Fruit fly (Drosophila melanogaster) whole organism, prepupa: ENCODE measurements around the gene CG1635.

ENCODE experiments used
- Blimp-1 ChIP-seq: fragments of 200-800 bp; sonication (Bioruptor generic); optimal IDR thresholded peaks from 3 replicates; lab custom pipeline; 2017; ENCODE audit warnings: missing biosample characterization, missing genetic modification characterization, mild to moderate bottlenecking, moderate library complexity, missing genetic modification reagents
- CG10631 ChIP-seq: fragments of 200-800 bp; sonication (Bioruptor generic); optimal IDR thresholded peaks from 2 replicates; lab custom pipeline; 2016; ENCODE audit warnings: missing biosample characterization, missing genetic modification characterization
- CG10669 ChIP-seq: fragments of 200-800 bp; sonication (Bioruptor generic); optimal IDR thresholded peaks from 3 replicates; lab custom pipeline; 2018; ENCODE audit warnings: missing biosample characterization, mild to moderate bottlenecking, missing genetic modification characterization, moderate library complexity
- CG11294 ChIP-seq: fragments of 200-800 bp; sonication (Bioruptor generic); IDR thresholded peaks from 2 replicates; pipeline ENCODE4 v1.3.6; 2022; ENCODE audit warnings: missing biosample characterization, missing genetic modification characterization
- CG11762 ChIP-seq: fragments of 200-800 bp; sonication (Bioruptor generic); optimal IDR thresholded peaks from 3 replicates; lab custom pipeline; 2016; ENCODE audit warnings: missing biosample characterization, missing genetic modification characterization; ENCODE audit not compliant: insufficient read depth
- CG11902 ChIP-seq: fragments of 200-800 bp; sonication (Bioruptor generic); optimal IDR thresholded peaks from 3 replicates; lab custom pipeline; 2016; ENCODE audit warnings: missing biosample characterization, missing genetic modification characterization
- CG15336 ChIP-seq: fragments of 200-800 bp; sonication (Bioruptor generic); IDR thresholded peaks from 2 replicates; pipeline ENCODE4 v1.3.6; 2022; ENCODE audit warnings: missing biosample characterization, missing genetic modification characterization
- CG1621 ChIP-seq: fragments of 200-800 bp; sonication (Bioruptor generic); optimal IDR thresholded peaks from 3 replicates; lab custom pipeline; 2018; ENCODE audit warnings: missing biosample characterization, mild to moderate bottlenecking, missing genetic modification characterization
- CG16779 ChIP-seq: fragments of 200-800 bp; sonication (Bioruptor generic); optimal IDR thresholded peaks from 3 replicates; lab custom pipeline; 2017; ENCODE audit warnings: missing biosample characterization, mild to moderate bottlenecking, missing genetic modification characterization
- CG3032 ChIP-seq: fragments of 200-800 bp; optimal IDR thresholded peaks from 2 replicates; lab custom pipeline; 2019; ENCODE audit warnings: missing biosample characterization, mild to moderate bottlenecking, missing genetic modification characterization, moderate library complexity
- CG32006 ChIP-seq: fragments of 200-800 bp; sonication (Bioruptor generic); optimal IDR thresholded peaks from 3 replicates; lab custom pipeline; 2017; ENCODE audit warnings: missing biosample characterization, mild to moderate bottlenecking, missing genetic modification characterization
- CG34406 ChIP-seq: fragments of 200-800 bp; sonication (Bioruptor generic); optimal IDR thresholded peaks from 3 replicates; lab custom pipeline; 2016; ENCODE audit warnings: missing biosample characterization, missing genetic modification characterization
- CG3919 ChIP-seq: fragments of 200-800 bp; sonication (Bioruptor generic); optimal IDR thresholded peaks from 3 replicates; lab custom pipeline; 2016; ENCODE audit warnings: missing biosample characterization, missing genetic modification characterization
- CG4318 ChIP-seq: fragments of 200-800 bp; sonication (Bioruptor generic); optimal IDR thresholded peaks from 3 replicates; lab custom pipeline; 2017; ENCODE audit warnings: missing biosample characterization, mild to moderate bottlenecking, missing genetic modification characterization
- CG6163 ChIP-seq: fragments of 200-800 bp; sonication (Bioruptor generic); IDR thresholded peaks from 3 replicates; pipeline ENCODE4 v1.3.6; 2022; ENCODE audit warnings: missing biosample characterization, missing genetic modification characterization
- CG6276 ChIP-seq: fragments of 200-800 bp; sonication (Bioruptor generic); optimal IDR thresholded peaks from 2 replicates; lab custom pipeline; 2017; ENCODE audit warnings: missing biosample characterization, mild to moderate bottlenecking, missing genetic modification characterization
- CG6792 ChIP-seq: fragments of 200-800 bp; sonication (Bioruptor generic); optimal IDR thresholded peaks from 3 replicates; lab custom pipeline; 2016; ENCODE audit warnings: missing biosample characterization, missing genetic modification characterization
- CG6808 ChIP-seq: fragments of 200-800 bp; sonication (Bioruptor generic); optimal IDR thresholded peaks from 3 replicates; lab custom pipeline; 2017; ENCODE audit warnings: missing biosample characterization, missing genetic modification characterization, mild to moderate bottlenecking, moderate library complexity, missing genetic modification reagents
- CG6854 ChIP-seq: fragments of 200-800 bp; sonication (Bioruptor generic); optimal IDR thresholded peaks from 2 replicates; lab custom pipeline; 2017; ENCODE audit warnings: missing biosample characterization, mild to moderate bottlenecking, missing genetic modification characterization
- CG7368 ChIP-seq: fragments of 200-800 bp; sonication (Bioruptor generic); optimal IDR thresholded peaks from 3 replicates; lab custom pipeline; 2016; ENCODE audit warnings: missing biosample characterization, missing genetic modification characterization
- CG8119 ChIP-seq: fragments of 200-800 bp; sonication (Bioruptor generic); IDR thresholded peaks from 3 replicates; pipeline ENCODE4 v1.3.6; 2022; ENCODE audit warnings: missing biosample characterization, missing genetic modification characterization
- CG8319 ChIP-seq: fragments of 200-800 bp; sonication (Bioruptor generic); optimal IDR thresholded peaks from 3 replicates; lab custom pipeline; 2016; ENCODE audit warnings: missing biosample characterization, missing genetic modification characterization
- CG9139 ChIP-seq: fragments of 200-800 bp; sonication (Bioruptor generic); optimal IDR thresholded peaks from 3 replicates; lab custom pipeline; 2017; ENCODE audit warnings: missing biosample characterization, mild to moderate bottlenecking, missing genetic modification characterization
- Eip75B ChIP-seq: fragments of 200-800 bp; sonication (Bioruptor generic); optimal IDR thresholded peaks from 3 replicates; lab custom pipeline; 2016; ENCODE audit warnings: missing biosample characterization, missing genetic modification characterization
- Eip78C ChIP-seq: fragments of 200-800 bp; sonication (Bioruptor generic); peaks from one replicate; lab custom pipeline; 2016; ENCODE audit warnings: missing biosample characterization, missing genetic modification characterization
- Eip93F ChIP-seq: fragments of 200-800 bp; sonication (Bioruptor generic); optimal IDR thresholded peaks from 2 replicates; lab custom pipeline; 2016; ENCODE audit warnings: missing biosample characterization, mild to moderate bottlenecking, missing genetic modification characterization
- Ets21C ChIP-seq: fragments of 200-800 bp; sonication (Bioruptor generic); optimal IDR thresholded peaks from 3 replicates; lab custom pipeline; 2016; ENCODE audit warnings: missing biosample characterization, missing genetic modification characterization
- Ets96B ChIP-seq: fragments of 200-800 bp; optimal IDR thresholded peaks from 2 replicates; lab custom pipeline; 2019; ENCODE audit warnings: missing biosample characterization, mild to moderate bottlenecking, missing genetic modification characterization, moderate library complexity
- Gug ChIP-seq: fragments of 200-800 bp; sonication (Bioruptor generic); IDR thresholded peaks from 2 replicates; pipeline ENCODE4 v1.3.6; 2022; ENCODE audit warnings: missing biosample characterization, missing genetic modification characterization
- Hr38 ChIP-seq: sonication (Bioruptor generic); optimal IDR thresholded peaks from 2 replicates; lab custom pipeline; 2016; ENCODE audit warnings: missing biosample characterization, missing genetic modification characterization
- Hr39 ChIP-seq: fragments of 200-800 bp; sonication (Bioruptor generic); optimal IDR thresholded peaks from 2 replicates; lab custom pipeline; 2016; ENCODE audit warnings: missing biosample characterization, missing genetic modification characterization
- Hr4 ChIP-seq: fragments of 200-800 bp; sonication (Bioruptor generic); optimal IDR thresholded peaks from 3 replicates; lab custom pipeline; 2016; ENCODE audit warnings: missing biosample characterization, missing genetic modification characterization
- Lpt ChIP-seq: fragments of 200-800 bp; sonication (Bioruptor generic); optimal IDR thresholded peaks from 3 replicates; lab custom pipeline; 2016; ENCODE audit warnings: missing biosample characterization, missing genetic modification characterization
- OdsH ChIP-seq: fragments of 200-800 bp; sonication (Bioruptor generic); optimal IDR thresholded peaks from 3 replicates; lab custom pipeline; 2016; ENCODE audit warnings: missing biosample characterization, missing genetic modification characterization
- Sox102F ChIP-seq: fragments of 200-800 bp; sonication (Bioruptor generic); optimal IDR thresholded peaks from 2 replicates; lab custom pipeline; 2016; ENCODE audit warnings: missing biosample characterization, mild to moderate bottlenecking, missing genetic modification characterization
- Sox15 ChIP-seq: fragments of 200-800 bp; sonication (Bioruptor generic); optimal IDR thresholded peaks from 3 replicates; lab custom pipeline; 2016; ENCODE audit warnings: missing biosample characterization, missing genetic modification characterization
- achi ChIP-seq: fragments of 200-800 bp; sonication (Bioruptor generic); optimal IDR thresholded peaks from 3 replicates; lab custom pipeline; 2016; ENCODE audit warnings: missing biosample characterization, missing genetic modification characterization
- acj6 ChIP-seq: fragments of 200-800 bp; sonication (Bioruptor generic); optimal IDR thresholded peaks from 3 replicates; lab custom pipeline; 2016; ENCODE audit warnings: missing biosample characterization, missing genetic modification characterization
- cyc ChIP-seq: fragments of 200-800 bp; sonication (Bioruptor generic); optimal IDR thresholded peaks from 3 replicates; lab custom pipeline; 2016; ENCODE audit warnings: missing biosample characterization, missing genetic modification characterization
- dac ChIP-seq: fragments of 200-800 bp; sonication (Bioruptor generic); optimal IDR thresholded peaks from 2 replicates; lab custom pipeline; 2017; ENCODE audit warnings: missing biosample characterization, mild to moderate bottlenecking, missing genetic modification characterization
- eg ChIP-seq: fragments of 200-800 bp; sonication (Bioruptor generic); IDR thresholded peaks from 3 replicates; pipeline ENCODE4 v1.3.6; 2022; ENCODE audit warnings: missing biosample characterization, missing genetic modification characterization
- esn ChIP-seq: fragments of 200-800 bp; sonication (Bioruptor generic); optimal IDR thresholded peaks from 2 replicates; lab custom pipeline; 2016; ENCODE audit warnings: missing biosample characterization, mild to moderate bottlenecking, missing genetic modification characterization, moderate library complexity
- fd59A ChIP-seq: fragments of 200-800 bp; sonication (Bioruptor generic); optimal IDR thresholded peaks from 2 replicates; lab custom pipeline; 2017; ENCODE audit warnings: missing biosample characterization, mild to moderate bottlenecking, missing genetic modification characterization, missing genetic modification reagents
- fd85E ChIP-seq: fragments of 200-800 bp; sonication (Bioruptor generic); optimal IDR thresholded peaks from 3 replicates; lab custom pipeline; 2016; ENCODE audit warnings: missing biosample characterization, missing genetic modification characterization
- fkh ChIP-seq: fragments of 200-800 bp; sonication (Bioruptor generic); optimal IDR thresholded peaks from 3 replicates; lab custom pipeline; 2017; ENCODE audit warnings: missing biosample characterization, mild to moderate bottlenecking, missing genetic modification characterization, moderate library complexity
- lz ChIP-seq: fragments of 200-800 bp; sonication (Bioruptor generic); optimal IDR thresholded peaks from 3 replicates; lab custom pipeline; 2016; ENCODE audit warnings: missing biosample characterization, missing genetic modification characterization
- pdm3 ChIP-seq: fragments of 200-800 bp; sonication (Bioruptor generic); optimal IDR thresholded peaks from 3 replicates; lab custom pipeline; 2016; ENCODE audit warnings: missing biosample characterization, missing genetic modification characterization
- salr ChIP-seq, 2 experiments: fragments of 200-800 bp; sonication (Bioruptor generic); optimal IDR thresholded peaks; 3 replicates each; lab custom pipeline; 2016 to 2018; ENCODE audit warnings: missing biosample characterization in 2 of 2, missing genetic modification characterization in 2 of 2, mild to moderate bottlenecking in 1 of 2
- spab ChIP-seq: fragments of 200-800 bp; sonication (Bioruptor generic); optimal IDR thresholded peaks from 2 replicates; lab custom pipeline; 2017; ENCODE audit warnings: missing biosample characterization, mild to moderate bottlenecking, missing genetic modification characterization, missing genetic modification reagents
- ss ChIP-seq, 2 experiments: fragments of 200-800 bp; sonication (Bioruptor generic); optimal IDR thresholded peaks; 2 replicates in 1 of 2; 3 replicates in 1 of 2; lab custom pipeline; 2017 to 2018; ENCODE audit warnings: mild to moderate bottlenecking in 2 of 2, missing biosample characterization in 2 of 2, missing genetic modification characterization in 2 of 2, moderate library complexity in 1 of 2
- svp ChIP-seq: fragments of 200-800 bp; sonication (Bioruptor generic); peaks from one replicate; lab custom pipeline; 2016; ENCODE audit warnings: missing biosample characterization, missing genetic modification characterization
- vri ChIP-seq: fragments of 200-800 bp; sonication (Bioruptor generic); optimal IDR thresholded peaks from 3 replicates; lab custom pipeline; 2016; ENCODE audit warnings: missing biosample characterization, mild to moderate bottlenecking, missing genetic modification characterization

Gene CG1635

DNA sequence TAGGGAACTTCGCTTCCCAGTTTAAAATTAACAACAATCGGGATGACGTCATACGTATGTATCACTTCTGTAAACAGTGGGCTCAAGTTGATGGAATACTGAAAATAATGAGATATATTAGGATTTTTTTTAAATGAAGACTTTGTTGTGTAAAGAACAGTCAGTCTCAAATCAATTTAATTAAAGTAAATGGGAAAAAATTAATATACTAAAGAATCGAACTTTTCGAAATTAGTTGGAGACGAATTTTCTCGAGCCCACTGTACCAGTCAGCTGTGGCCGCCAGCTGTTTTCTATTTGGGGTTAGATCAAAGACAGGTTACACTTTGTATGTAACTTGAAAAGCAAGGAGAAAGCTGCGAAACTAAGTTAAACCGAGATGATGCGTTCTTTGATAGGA is at the start of gene CG1635:
Gene CG1635 (plus strand): TSS at position 300 of the 400 bp plus-strand sequence.
- TF ChIP-seq fkh (GFP tag; lab: Kevin White, UChicago), result no peak
- peak; percentile 100 for TF ChIP-seq Hr4 (GFP tag; lab: Kevin White, UChicago)
- peak in 1 of 2 experiments; percentile 93 for TF ChIP-seq ss (GFP tag; optimal IDR thresholded peaks at IDR 0.05; lab: Kevin White, UChicago)
- peak; percentile 99 for TF ChIP-seq lz (GFP tag; lab: Kevin White, UChicago)
- peak; percentile 98 for TF ChIP-seq CG10631
- TF ChIP-seq Eip78C (GFP tag; lab: Kevin White, UChicago), result peak; percentile 98
- peak; percentile 100 for TF ChIP-seq CG8119
- TF ChIP-seq CG15336 (GFP tag; lab: Robert Waterston, UW), result peak; percentile 100
- TF ChIP-seq CG9139 (GFP tag; lab: Kevin White, UChicago), result peak; percentile 92
- TF ChIP-seq CG8319, result peak; percentile 97
- peak; percentile 99 for TF ChIP-seq CG32006 (GFP tag; lab: Kevin White, UChicago)
- peak; percentile 94 for TF ChIP-seq spab (GFP tag; lab: Kevin White, UChicago)
- peak; percentile 96 for TF ChIP-seq CG10669 (GFP tag; lab: Kevin White, UChicago)
- TF ChIP-seq CG11294, result peak; percentile 99
- TF ChIP-seq CG6792 (GFP tag; lab: Kevin White, UChicago), result peak; percentile 97
- TF ChIP-seq CG3919, result peak; percentile 98
- peak; percentile 72 for TF ChIP-seq Eip93F (GFP tag; lab: Kevin White, UChicago)
- TF ChIP-seq Eip75B, result peak; percentile 97
- TF ChIP-seq CG16779 (tag; lab: Kevin White, UChicago), result peak; percentile 94
- peak; percentile 91 for TF ChIP-seq Sox15
- peak; percentile 98 for TF ChIP-seq OdsH (GFP tag; lab: Kevin White, UChicago)
- peak; percentile 97 for TF ChIP-seq CG11762 (GFP tag; lab: Kevin White, UChicago)
- TF ChIP-seq achi (GFP tag; lab: Kevin White, UChicago), result peak; percentile 99
- TF ChIP-seq vri, result peak; percentile 98
- TF ChIP-seq CG7368 (GFP tag; lab: Kevin White, UChicago), result peak; percentile 97
- TF ChIP-seq Sox102F, result peak; percentile 99
- TF ChIP-seq Ets21C, result peak; percentile 97
- peak; percentile 99 for TF ChIP-seq CG6163
- TF ChIP-seq fd85E (GFP tag; lab: Kevin White, UChicago), result peak; percentile 93
- peak; percentile 97 for TF ChIP-seq Ets96B (tag; lab: Kevin White, UChicago)
- TF ChIP-seq CG3032 (tag; lab: Kevin White, UChicago), result peak; percentile 97
- peak; percentile 99 for TF ChIP-seq Gug
- peak; percentile 91 to 98 for TF ChIP-seq salr (GFP tag; optimal IDR thresholded peaks at IDR 0.05; lab: Kevin White, UChicago)
- peak; percentile 86 for TF ChIP-seq CG11902 (GFP tag; lab: Kevin White, UChicago)
- TF ChIP-seq cyc (GFP tag; lab: Kevin White, UChicago), result peak; percentile 96
- TF ChIP-seq CG1621, result peak; percentile 96
- TF ChIP-seq Lpt (GFP tag; lab: Kevin White, UChicago), result peak; percentile 99
- TF ChIP-seq CG4318, result no peak
- peak; percentile 91 for TF ChIP-seq fd59A (GFP tag; lab: Kevin White, UChicago)
- TF ChIP-seq CG6854 (GFP tag; lab: Kevin White, UChicago), result peak; percentile 97
- TF ChIP-seq esn (GFP tag; lab: Kevin White, UChicago), result peak; percentile 99
- TF ChIP-seq svp (GFP tag; lab: Kevin White, UChicago), result peak; percentile 100
- TF ChIP-seq dac (GFP tag; lab: Kevin White, UChicago), result peak; percentile 98
- TF ChIP-seq Blimp-1 (GFP tag; lab: Kevin White, UChicago), result peak; percentile 92
- peak; percentile 98 for TF ChIP-seq acj6 (GFP tag; lab: Kevin White, UChicago)
- peak; percentile 100 for TF ChIP-seq eg (GFP tag; lab: Robert Waterston, UW)
- TF ChIP-seq pdm3 (GFP tag; lab: Kevin White, UChicago), result peak; percentile 98
- TF ChIP-seq CG6276 (GFP tag; lab: Kevin White, UChicago), result peak; percentile 100
- TF ChIP-seq Hr39 (GFP tag; lab: Kevin White, UChicago), result peak; percentile 98
- peak; percentile 94 for TF ChIP-seq CG6808 (GFP tag; lab: Kevin White, UChicago)
- TF ChIP-seq Hr38 (GFP tag; lab: Kevin White, UChicago), result peak; percentile 76
- peak; percentile 99 for TF ChIP-seq CG34406 (GFP tag; lab: Kevin White, UChicago)
